Fruit fly (Drosophila melanogaster): Measurements from ENCODE around the gene lush.

lush gene

dm6 chr3L:19560005-19560694 is 45.7 kb downstream of the lush start:
- peak; percentile 39 for TF ChIP-seq crol (GFP tag; IDR thresholded peaks at IDR 0.05)
- TF ChIP-seq CG4360 (GFP tag; IDR thresholded peaks at IDR 0.05) = peak; percentile 73
- TF ChIP-seq cg (GFP tag; optimal IDR thresholded peaks at IDR 0.05) = peak; percentile 43
- TF ChIP-seq Meics (GFP tag; optimal IDR thresholded peaks at IDR 0.05) = no peak

- TF ChIP-seq CG15696 (tag; optimal IDR thresholded peaks at IDR 0.05) (no peak), CG12236 (GFP tag; optimal IDR thresholded peaks at IDR 0.05) (no peak), zen (tag; optimal IDR thresholded peaks at IDR 0.05) (no peak), CG14014 (GFP tag; IDR thresholded peaks at IDR 0.05) (no peak), jigr1 (GFP tag; IDR thresholded peaks at IDR 0.05) (no peak), CG15073 (GFP tag; optimal IDR thresholded peaks at IDR 0.05) (no peak), Blimp-1 (GFP tag; optimal IDR thresholded peaks at IDR 0.05) (peak; percentile 1), Nf-YC (tag; optimal IDR thresholded peaks at IDR 0.05) (no peak), yki (optimal IDR thresholded peaks at IDR 0.05) (no peak), GATAe (GFP tag; conservative IDR thresholded peaks at IDR 0.05) (no peak), Dll (GFP tag; IDR thresholded peaks at IDR 0.05; ENCODE audit: partially characterized antibody) (no peak), CG7928 (GFP tag; optimal IDR thresholded peaks at IDR 0.05) (no peak), D19A (tag; optimal IDR thresholded peaks at IDR 0.05) (no peak), pan (optimal IDR thresholded peaks at IDR 0.05) (no peak), pan (GFP tag; optimal IDR thresholded peaks at IDR 0.05 in 1 of 2, IDR thresholded peaks at IDR 0.05 in 1 of 2) (no peak), CG8359 (GFP tag; optimal IDR thresholded peaks at IDR 0.05; ENCODE audit: borderline replicate concordance) (no peak), CG14965 (GFP tag; optimal IDR thresholded peaks at IDR 0.05; ENCODE audit: borderline replicate concordance) (no peak), CG13424 (tag; optimal IDR thresholded peaks at IDR 0.05) (no peak), CG6765 (GFP tag; optimal IDR thresholded peaks at IDR 0.05) (no peak), CG12769 (tag; optimal IDR thresholded peaks at IDR 0.05) (no peak), tll (GFP tag; optimal IDR thresholded peaks at IDR 0.05) (peak in 1 of 2 experiments; percentile 56), sna (GFP tag; IDR thresholded peaks at IDR 0.05; ENCODE audit: partially characterized antibody) (no peak), trh (GFP tag; optimal IDR thresholded peaks at IDR 0.05) (no peak), CG17385 (GFP tag; optimal IDR thresholded peaks at IDR 0.05) (no peak), CG30431 (GFP tag; optimal IDR thresholded peaks at IDR 0.05) (no peak), ewg (GFP tag; optimal IDR thresholded peaks at IDR 0.05) (no peak), gt (GFP tag; IDR thresholded peaks at IDR 0.05) (no peak), CG5180 (GFP tag; optimal IDR thresholded peaks at IDR 0.05) (no peak), CG11504 (tag; optimal IDR thresholded peaks at IDR 0.05) (no peak), ken (GFP tag; IDR thresholded peaks at IDR 0.05) (0 out of 3 replicates have a peak, but pooled peaks have one; percentile 13), CoRest (tag; optimal IDR thresholded peaks at IDR 0.05) (no peak), eyg (GFP tag; optimal IDR thresholded peaks at IDR 0.05) (no peak), CG13624 (GFP tag; optimal IDR thresholded peaks at IDR 0.05) (no peak), HLHmδ (GFP tag; optimal IDR thresholded peaks at IDR 0.05) (no peak), CG11456 (GFP tag; IDR thresholded peaks at IDR 0.05) (no peak), scrt (GFP tag; optimal IDR thresholded peaks at IDR 0.05) (no peak), gsb (GFP tag; IDR thresholded peaks at IDR 0.05) (no peak), CG7556 (GFP tag; optimal IDR thresholded peaks at IDR 0.05) (no peak), CG15479 (GFP tag; optimal IDR thresholded peaks at IDR 0.05) (peak; percentile 55), nerfin-1 (tag; optimal IDR thresholded peaks at IDR 0.05) (no peak), klu (GFP tag; IDR thresholded peaks at IDR 0.05) (no peak), Ets65A (GFP tag) (peak; percentile 33), slou (GFP tag; optimal IDR thresholded peaks at IDR 0.05) (no peak), Sox100B (GFP tag; optimal IDR thresholded peaks at IDR 0.05) (no peak), toy (GFP tag; IDR thresholded peaks at IDR 0.05) (no peak)
Observed at dm6 chr3L:19559171-19559570, 46.7 kb downstream of the lush start.
